Fruit fly (Drosophila melanogaster): ENCODE results near the gene dpr16.

dm6 chr3R:5212759-5213053, 62.0 kb downstream of the dpr16 start:
- TF ChIP-seq usp (GFP tag; optimal IDR thresholded peaks at IDR 0.05) (no peak), Dll (optimal IDR thresholded peaks at IDR 0.05) (no peak), psq (optimal IDR thresholded peaks at IDR 0.05) (no peak)
